Worm (Caenorhabditis elegans) whole organism, midembryonic: Measurements from ENCODE around the gene Y49E10.10.

Experiments used
- T22C8.4 ChIP-seq: fragments of 200-800 bp; sonication (Bioruptor generic); IDR thresholded peaks from 2 replicates; pipeline ENCODE4 v1.3.6; 2022; ENCODE audit warnings: missing genetic modification characterization, missing compliant biosample characterization
- flt-1 ChIP-seq: fragments of 200-800 bp; sonication (Bioruptor generic); IDR thresholded peaks from 2 replicates; pipeline ENCODE4 v1.3.6; 2022; ENCODE audit warnings: missing genetic modification characterization, missing compliant biosample characterization
- klf-2 ChIP-seq: fragments of 200-800 bp; sonication (Bioruptor generic); conservative IDR thresholded peaks from 2 replicates; pipeline ENCODE4 v1.3.6; 2022; ENCODE audit warnings: missing genetic modification reagents, missing genetic modification characterization, missing compliant biosample characterization
- med-1 ChIP-seq: sonication (generic microtip); optimal IDR thresholded peaks from 2 replicates; lab custom pipeline; 2017; ENCODE audit warnings: missing genetic modification characterization, mild to moderate bottlenecking, missing compliant biosample characterization, antibody characterized with exemption, missing genetic modification reagents; ENCODE audit not compliant: insufficient read depth
- ref-1 ChIP-seq: fragments of 200-800 bp; sonication (Bioruptor generic); conservative IDR thresholded peaks from 2 replicates; pipeline ENCODE4 v1.3.6; 2022; ENCODE audit warnings: missing genetic modification reagents, missing genetic modification characterization, missing compliant biosample characterization
- ztf-23 ChIP-seq: fragments of 200-800 bp; sonication (Bioruptor generic); IDR thresholded peaks from 2 replicates; pipeline ENCODE4 v1.3.6; 2022; ENCODE audit warnings: missing genetic modification reagents, missing genetic modification characterization, missing compliant biosample characterization
- ztf-29 ChIP-seq: fragments of 200-800 bp; sonication (Bioruptor generic); IDR thresholded peaks from 2 replicates; pipeline ENCODE4 v1.3.6; 2022; ENCODE audit warnings: missing genetic modification reagents, missing genetic modification characterization, missing compliant biosample characterization

DNA sequence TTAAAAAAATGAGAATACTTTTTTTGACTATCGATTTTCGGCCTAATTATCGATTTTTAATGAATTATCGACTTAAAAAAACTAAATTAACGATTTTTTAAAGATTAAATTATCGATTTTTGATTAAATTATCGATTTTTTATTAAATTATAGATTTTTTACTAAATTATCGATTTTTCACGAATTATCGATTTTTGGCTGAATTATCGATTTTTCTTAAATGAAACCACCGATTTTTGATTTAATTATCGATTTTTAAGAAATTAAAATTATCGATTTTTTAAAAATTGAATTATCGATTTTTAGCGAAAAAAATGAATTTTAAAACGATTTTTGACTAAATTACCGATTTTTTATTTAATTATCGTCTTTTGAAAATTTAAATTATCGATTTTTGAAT, 16.4 kb downstream of the Y49E10.10 start:
- TF ChIP-seq ztf-23 (GFP tag; lab: Robert Waterston, UW) (no peak), T22C8.4 (peak; percentile 94), klf-2 (GFP tag; lab: Robert Waterston, UW) (no peak), flt-1 (GFP tag; lab: Robert Waterston, UW) (no peak), med-1 (GFP tag; lab: Kevin White, UChicago) (no peak), ref-1 (GFP tag; lab: Robert Waterston, UW) (no peak), ztf-29 (no peak)
